Worm (Caenorhabditis elegans): ENCODE results near the gene pptr-1.
"Not testable (repeated sequence)": the region's sequence is repeated elsewhere in the genome, so short reads cannot be mapped to it uniquely, and the experiment has no call there.

Gene pptr-1

ce11 chrV:16338287-16339092 is 18.8 kb upstream of the pptr-1 start, which contains the start of gene slc-9B.2:
TSS of gene slc-9B.2 (plus strand) at chrV:16339042.
- not testable (repeated sequence) for TF ChIP-seq lin-32 (GFP tag; optimal IDR thresholded peaks at IDR 0.05); elt-1 (tag; optimal IDR thresholded peaks at IDR 0.05; ENCODE audit: borderline replicate concordance, insufficient read depth); tbx-8 (GFP tag; optimal IDR thresholded peaks at IDR 0.05)

- TF ChIP-seq nhr-2 (tag; optimal IDR thresholded peaks at IDR 0.05), result no peak
- TF ChIP-seq sem-2 (GFP tag; optimal IDR thresholded peaks at IDR 0.05), result no peak
- no peak for TF ChIP-seq nhr-237 (tag; optimal IDR thresholded peaks at IDR 0.05)
- TF ChIP-seq blmp-1 (tag; optimal IDR thresholded peaks at IDR 0.05), result no peak
- TF ChIP-seq ceh-83 (GFP tag; optimal IDR thresholded peaks at IDR 0.05), result no peak
- TF ChIP-seq snpc-4 (tag; optimal IDR thresholded peaks at IDR 0.05), result no peak
- no peak for TF ChIP-seq hlh-1 (tag; optimal IDR thresholded peaks at IDR 0.05)
- TF ChIP-seq mab-5 (tag; optimal IDR thresholded peaks at IDR 0.05), result no peak
- TF ChIP-seq ces-1 (GFP tag; optimal IDR thresholded peaks at IDR 0.05), result no peak
- no peak for TF ChIP-seq elt-1 (tag; optimal IDR thresholded peaks at IDR 0.05; ENCODE audit: borderline replicate concordance, insufficient read depth)
- TF ChIP-seq ceh-43 (GFP tag; optimal IDR thresholded peaks at IDR 0.05), result no peak
- no peak for TF ChIP-seq mls-2 (tag; optimal IDR thresholded peaks at IDR 0.05)
- TF ChIP-seq drap-1 (GFP tag; optimal IDR thresholded peaks at IDR 0.05), result no peak
- TF ChIP-seq ham-2 (GFP tag; optimal IDR thresholded peaks at IDR 0.05), result no peak
Observed at ce11 chrV:16342258-16342618, 15.1 kb upstream of the pptr-1 start, which contains the start of gene nhr-193. TSS of gene nhr-193 (plus strand) at chrV:16342308.

- TF ChIP-seq elt-3 (tag; optimal IDR thresholded peaks at IDR 0.05), result no peak
- TF ChIP-seq blmp-1 (tag; optimal IDR thresholded peaks at IDR 0.05), result no peak
- TF ChIP-seq pha-4 (tag; optimal IDR thresholded peaks at IDR 0.05), result no peak
- TF ChIP-seq nhr-237 (tag; optimal IDR thresholded peaks at IDR 0.05), result no peak
- no peak for TF ChIP-seq sem-2 (GFP tag; optimal IDR thresholded peaks at IDR 0.05)
- no peak for TF ChIP-seq drap-1 (GFP tag; optimal IDR thresholded peaks at IDR 0.05)
- TF ChIP-seq hlh-1 (tag; optimal IDR thresholded peaks at IDR 0.05), result no peak
Observed at ce11 chrV:16346406-16347108, 10.8 kb upstream of the pptr-1 start, which contains the start of the genes W08G11.5 and W08G11.1. TSS of gene W08G11.5 (minus strand) at chrV:16346506. TSS of gene W08G11.1 (plus strand) at chrV:16347058.

- TF ChIP-seq unc-62 (GFP tag; optimal IDR thresholded peaks at IDR 0.05) (no peak), elt-3 (tag; optimal IDR thresholded peaks at IDR 0.05) (no peak), lin-32 (GFP tag; optimal IDR thresholded peaks at IDR 0.05) (no peak), flh-1 (GFP tag; optimal IDR thresholded peaks at IDR 0.05) (no peak)
Observed at ce11 chrV:16350061-16350460, 7.3 kb upstream of the pptr-1 start.

ce11 chrV:16350775-16351378 is 6.4 kb upstream of the pptr-1 start:
- TF ChIP-seq lin-13 (tag; optimal IDR thresholded peaks at IDR 0.05) (no peak), cnd-1 (tag; optimal IDR thresholded peaks at IDR 0.05) (no peak), drap-1 (GFP tag; optimal IDR thresholded peaks at IDR 0.05) (peak; percentile 33), mep-1 (tag; optimal IDR thresholded peaks at IDR 0.05) (peak; percentile 0), nhr-237 (tag; optimal IDR thresholded peaks at IDR 0.05) (no peak), ceh-39 (tag; optimal IDR thresholded peaks at IDR 0.05) (no peak), unc-120 (tag; optimal IDR thresholded peaks at IDR 0.05; ENCODE audit: poor library complexity, severe bottlenecking) (peak; percentile 77), ham-2 (GFP tag; optimal IDR thresholded peaks at IDR 0.05) (no peak), blmp-1 (tag; optimal IDR thresholded peaks at IDR 0.05) (no peak), nhr-76 (tag; optimal IDR thresholded peaks at IDR 0.05) (no peak), flh-1 (GFP tag; optimal IDR thresholded peaks at IDR 0.05) (no peak), zip-8 (tag; optimal IDR thresholded peaks at IDR 0.05) (no peak), ces-1 (GFP tag; optimal IDR thresholded peaks at IDR 0.05) (no peak), ceh-43 (GFP tag; optimal IDR thresholded peaks at IDR 0.05) (no peak), nhr-2 (tag; optimal IDR thresholded peaks at IDR 0.05) (no peak), pha-4 (tag; optimal IDR thresholded peaks at IDR 0.05) (no peak), snpc-4 (tag; optimal IDR thresholded peaks at IDR 0.05) (no peak), hlh-1 (tag; optimal IDR thresholded peaks at IDR 0.05) (no peak)
